Fruit fly (Drosophila melanogaster): Measurements from ENCODE around the gene MED24.

dm6 chr3L:8218883-8219282 lies 27.8 kb downstream of the MED24 start, which contains the start of gene CG13674:
- TF ChIP-seq Sin3A (optimal IDR thresholded peaks at IDR 0.05) (no peak), h (optimal IDR thresholded peaks at IDR 0.05) (no peak), ttk (optimal IDR thresholded peaks at IDR 0.05) (no peak), insv (optimal IDR thresholded peaks at IDR 0.05) (no peak)
